Fruit fly (Drosophila melanogaster) whole organism, prepupa: ENCODE results near the gene CG31360.

Experiments used
- Blimp-1 ChIP-seq: fragments of 200-800 bp; sonication (Bioruptor generic); optimal IDR thresholded peaks from 3 replicates; lab custom pipeline; 2017; ENCODE audit warnings: missing biosample characterization, missing genetic modification characterization, mild to moderate bottlenecking, moderate library complexity, missing genetic modification reagents
- CG10669 ChIP-seq: fragments of 200-800 bp; sonication (Bioruptor generic); optimal IDR thresholded peaks from 3 replicates; lab custom pipeline; 2018; ENCODE audit warnings: missing biosample characterization, mild to moderate bottlenecking, missing genetic modification characterization, moderate library complexity
- CG11902 ChIP-seq: fragments of 200-800 bp; sonication (Bioruptor generic); optimal IDR thresholded peaks from 3 replicates; lab custom pipeline; 2016; ENCODE audit warnings: missing biosample characterization, missing genetic modification characterization
- CG3032 ChIP-seq: fragments of 200-800 bp; optimal IDR thresholded peaks from 2 replicates; lab custom pipeline; 2019; ENCODE audit warnings: missing biosample characterization, mild to moderate bottlenecking, missing genetic modification characterization, moderate library complexity
- CG3919 ChIP-seq: fragments of 200-800 bp; sonication (Bioruptor generic); optimal IDR thresholded peaks from 3 replicates; lab custom pipeline; 2016; ENCODE audit warnings: missing biosample characterization, missing genetic modification characterization
- CG6792 ChIP-seq: fragments of 200-800 bp; sonication (Bioruptor generic); optimal IDR thresholded peaks from 3 replicates; lab custom pipeline; 2016; ENCODE audit warnings: missing biosample characterization, missing genetic modification characterization
- CG6808 ChIP-seq: fragments of 200-800 bp; sonication (Bioruptor generic); optimal IDR thresholded peaks from 3 replicates; lab custom pipeline; 2017; ENCODE audit warnings: missing biosample characterization, missing genetic modification characterization, mild to moderate bottlenecking, moderate library complexity, missing genetic modification reagents
- CG8319 ChIP-seq: fragments of 200-800 bp; sonication (Bioruptor generic); optimal IDR thresholded peaks from 3 replicates; lab custom pipeline; 2016; ENCODE audit warnings: missing biosample characterization, missing genetic modification characterization
- CG9139 ChIP-seq: fragments of 200-800 bp; sonication (Bioruptor generic); optimal IDR thresholded peaks from 3 replicates; lab custom pipeline; 2017; ENCODE audit warnings: missing biosample characterization, mild to moderate bottlenecking, missing genetic modification characterization
- Eip78C ChIP-seq: fragments of 200-800 bp; sonication (Bioruptor generic); peaks from one replicate; lab custom pipeline; 2016; ENCODE audit warnings: missing biosample characterization, missing genetic modification characterization
- Hr38 ChIP-seq: sonication (Bioruptor generic); optimal IDR thresholded peaks from 2 replicates; lab custom pipeline; 2016; ENCODE audit warnings: missing biosample characterization, missing genetic modification characterization
- Lpt ChIP-seq: fragments of 200-800 bp; sonication (Bioruptor generic); optimal IDR thresholded peaks from 3 replicates; lab custom pipeline; 2016; ENCODE audit warnings: missing biosample characterization, missing genetic modification characterization
- Sox15 ChIP-seq: fragments of 200-800 bp; sonication (Bioruptor generic); optimal IDR thresholded peaks from 3 replicates; lab custom pipeline; 2016; ENCODE audit warnings: missing biosample characterization, missing genetic modification characterization
- achi ChIP-seq: fragments of 200-800 bp; sonication (Bioruptor generic); optimal IDR thresholded peaks from 3 replicates; lab custom pipeline; 2016; ENCODE audit warnings: missing biosample characterization, missing genetic modification characterization
- fd85E ChIP-seq: fragments of 200-800 bp; sonication (Bioruptor generic); optimal IDR thresholded peaks from 3 replicates; lab custom pipeline; 2016; ENCODE audit warnings: missing biosample characterization, missing genetic modification characterization
- lz ChIP-seq: fragments of 200-800 bp; sonication (Bioruptor generic); optimal IDR thresholded peaks from 3 replicates; lab custom pipeline; 2016; ENCODE audit warnings: missing biosample characterization, missing genetic modification characterization
- pdm3 ChIP-seq: fragments of 200-800 bp; sonication (Bioruptor generic); optimal IDR thresholded peaks from 3 replicates; lab custom pipeline; 2016; ENCODE audit warnings: missing biosample characterization, missing genetic modification characterization
- salr ChIP-seq, 2 experiments: fragments of 200-800 bp; sonication (Bioruptor generic); optimal IDR thresholded peaks; 3 replicates each; lab custom pipeline; 2016 to 2018; ENCODE audit warnings: missing biosample characterization in 2 of 2, missing genetic modification characterization in 2 of 2, mild to moderate bottlenecking in 1 of 2
- svp ChIP-seq: fragments of 200-800 bp; sonication (Bioruptor generic); peaks from one replicate; lab custom pipeline; 2016; ENCODE audit warnings: missing biosample characterization, missing genetic modification characterization

CG31360 gene

dm6 chr3R:17725558-17725957, 40.7 kb downstream of the CG31360 start, which contains the start of gene Lgr1:
TSS of gene Lgr1 (plus strand) at chr3R:17725777.
- TF ChIP-seq fd85E (GFP tag; lab: Kevin White, UChicago) (no peak), pdm3 (GFP tag; lab: Kevin White, UChicago) (no peak), svp (GFP tag; lab: Kevin White, UChicago) (no peak), Blimp-1 (GFP tag; lab: Kevin White, UChicago) (no peak), achi (GFP tag; lab: Kevin White, UChicago) (no peak), CG10669 (GFP tag; lab: Kevin White, UChicago) (no peak), salr (GFP tag; optimal IDR thresholded peaks at IDR 0.05; lab: Kevin White, UChicago) (no peak), CG8319 (GFP tag; lab: Kevin White, UChicago) (no peak), Eip78C (GFP tag; lab: Kevin White, UChicago) (no peak), CG9139 (no peak)

DNA sequence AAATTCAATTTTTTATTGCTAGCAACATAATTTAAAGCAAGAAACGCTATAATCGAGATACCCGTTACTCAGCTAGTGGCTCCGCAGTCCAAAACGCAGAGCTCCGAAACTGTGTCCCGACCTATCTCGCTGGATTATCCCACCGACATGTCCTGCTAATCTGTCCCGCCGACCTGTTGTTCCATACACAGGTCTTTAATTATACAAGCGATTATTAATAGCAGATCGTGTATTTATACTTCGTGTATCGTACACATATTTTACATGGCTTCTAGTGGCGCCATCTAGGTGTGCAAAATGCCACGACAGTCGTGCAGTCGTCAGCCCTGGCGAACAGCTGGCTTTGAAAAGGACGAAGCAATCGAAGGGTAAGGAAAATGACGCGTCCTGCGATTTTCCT, 48.4 kb downstream of the CG31360 start, which contains the start of gene CG14321:
CG14321 (plus strand) TSS at position 338 of the 400 bp plus-strand sequence.
- TF ChIP-seq CG6808 (GFP tag; lab: Kevin White, UChicago) (no peak), CG6792 (no peak), lz (GFP tag; lab: Kevin White, UChicago) (no peak), CG3032 (tag; lab: Kevin White, UChicago) (no peak), CG8319 (GFP tag; lab: Kevin White, UChicago) (no peak), Lpt (GFP tag; lab: Kevin White, UChicago) (no peak), Sox15 (no peak), CG3919 (GFP tag; lab: Kevin White, UChicago) (no peak), CG11902 (GFP tag; lab: Kevin White, UChicago) (no peak), Hr38 (no peak), Eip78C (GFP tag; lab: Kevin White, UChicago) (no peak)
